Worm (Caenorhabditis elegans): Measurements from ENCODE around the gene lgc-12.
A peak's percentile ranks its signal among the peaks of the same experiment; 100 is the strongest.
"Not testable (repeated sequence)": the region's sequence is repeated elsewhere in the genome, so short reads cannot be mapped to it uniquely, and the experiment has no call there.

The lgc-12 gene

DNA sequence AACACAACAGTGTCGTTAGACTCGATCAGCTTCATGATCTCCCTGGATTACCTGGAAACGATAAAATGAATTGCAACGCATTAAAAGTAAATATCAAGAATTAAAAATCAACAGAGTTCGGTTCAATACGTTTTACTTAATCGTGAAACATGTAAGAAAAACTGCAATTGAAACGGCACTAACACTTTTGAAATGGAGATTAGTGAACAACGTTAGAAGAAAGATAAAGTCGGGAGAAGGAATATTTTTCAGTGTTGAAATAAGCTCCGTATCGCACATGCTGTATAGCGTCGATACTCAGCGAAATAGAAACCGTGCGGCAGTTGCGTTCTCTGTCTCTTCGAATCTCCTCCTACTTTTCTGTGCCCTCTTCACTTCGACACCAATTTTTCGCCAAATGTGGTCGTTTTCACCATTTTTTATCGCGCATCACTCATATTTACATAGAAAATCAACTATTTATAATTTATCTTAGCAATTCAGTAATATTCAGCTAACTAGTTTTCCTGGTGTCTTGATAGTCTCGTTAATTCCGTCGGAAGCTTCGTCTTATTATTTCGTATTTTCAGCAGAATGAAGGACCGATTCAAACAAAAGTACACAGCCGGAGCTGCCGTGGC lies 10.9 kb downstream of the lgc-12 start, which contains the start of the genes rpl-9 and lpd-7:
TSS of gene rpl-9 (minus strand) at position 51 of the 620 bp plus-strand sequence.
TSS of gene lpd-7 (plus strand) at position 570 of the 620 bp plus-strand sequence.
- TF ChIP-seq cog-1 (tag; optimal IDR thresholded peaks at IDR 0.05) (peak; percentile 17), ztf-23 (GFP tag; IDR thresholded peaks at IDR 0.05) (no peak), ztf-29 (GFP tag; IDR thresholded peaks at IDR 0.05) (no peak), flt-1 (GFP tag; IDR thresholded peaks at IDR 0.05) (0 out of 2 replicates have a peak, but pooled peaks have one; percentile 61)

DNA sequence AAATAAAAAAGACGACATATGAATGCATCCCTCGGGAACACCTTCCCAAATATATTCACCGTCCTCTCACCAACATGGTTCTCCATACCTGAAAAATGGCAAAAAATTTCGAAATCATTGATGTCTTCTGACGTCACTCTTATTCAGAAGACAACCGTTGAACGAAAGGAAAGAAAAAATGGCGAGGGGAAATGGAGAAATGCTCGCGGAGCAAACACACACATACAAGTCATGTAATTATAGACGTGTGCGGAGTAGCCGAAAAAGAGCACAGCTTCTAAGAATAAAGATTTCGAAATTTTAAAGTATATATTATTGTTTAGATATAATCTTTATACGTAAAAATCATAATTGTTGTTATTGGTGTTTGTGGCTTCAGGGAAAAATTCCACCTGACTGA lies 17.4 kb downstream of the lgc-12 start, which contains the start of gene mfsd-6:
TSS of gene mfsd-6 (minus strand) at position 88 of the 400 bp plus-strand sequence.
- no peak for TF ChIP-seq cog-1 (tag; optimal IDR thresholded peaks at IDR 0.05)
- TF ChIP-seq flt-1 (GFP tag; IDR thresholded peaks at IDR 0.05): no peak
- no peak for TF ChIP-seq ref-1 (GFP tag; conservative IDR thresholded peaks at IDR 0.05)

DNA sequence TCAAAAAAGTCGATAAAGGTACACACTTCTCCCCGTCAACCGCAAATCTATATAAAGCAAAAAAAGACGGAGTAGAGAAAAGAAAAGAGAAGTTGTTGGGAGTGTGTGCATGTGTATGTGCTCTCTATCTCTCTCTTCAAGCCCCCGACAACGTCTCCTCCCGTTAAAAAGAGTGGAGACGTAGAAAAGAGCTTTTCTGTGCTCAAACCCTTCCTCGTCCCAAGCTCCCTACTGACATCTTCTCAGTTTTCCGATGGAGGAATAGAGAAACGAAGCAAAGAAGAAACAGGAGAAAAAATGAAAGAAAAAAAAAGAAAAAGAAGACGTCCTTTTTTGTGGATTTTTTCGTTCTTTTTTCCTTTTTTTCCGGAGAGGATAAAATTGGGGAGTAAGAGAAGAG lies 18.6 kb downstream of the lgc-12 start:
- TF ChIP-seq cog-1 (tag; optimal IDR thresholded peaks at IDR 0.05): no peak
- TF ChIP-seq ref-1 (GFP tag; conservative IDR thresholded peaks at IDR 0.05): no peak
- no peak for TF ChIP-seq T22C8.4 (GFP tag; IDR thresholded peaks at IDR 0.05)
- TF ChIP-seq med-1 (GFP tag; optimal IDR thresholded peaks at IDR 0.05; ENCODE audit: insufficient read depth): no peak
- no peak for TF ChIP-seq flt-1 (GFP tag; IDR thresholded peaks at IDR 0.05)
- TF ChIP-seq tab-1 (GFP tag; IDR thresholded peaks at IDR 0.05): no peak
- TF ChIP-seq ztf-23 (GFP tag; IDR thresholded peaks at IDR 0.05): no peak
- TF ChIP-seq ztf-29 (GFP tag; IDR thresholded peaks at IDR 0.05): no peak
- no peak for TF ChIP-seq klf-2 (GFP tag; conservative IDR thresholded peaks at IDR 0.05)

DNA sequence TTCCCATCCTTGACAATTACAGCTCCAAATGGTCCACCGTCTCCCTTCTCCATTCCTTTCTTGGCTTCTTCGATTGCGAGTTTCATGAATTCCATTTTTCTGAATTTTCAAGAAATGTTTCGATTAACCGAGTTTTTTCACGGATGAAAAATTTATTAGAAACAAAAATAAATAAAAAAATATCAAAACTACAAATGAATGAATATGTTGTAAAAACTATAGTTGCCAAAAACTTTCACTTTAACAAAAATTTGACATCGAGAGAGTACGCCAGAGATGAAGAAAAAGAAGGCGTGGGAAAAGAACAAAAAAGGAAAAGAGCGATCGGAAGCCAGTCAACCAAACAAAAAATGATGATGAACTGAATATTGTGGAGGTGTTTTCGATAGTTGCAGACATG lies 20.9 kb downstream of the lgc-12 start, which contains the start of gene R13A5.10:
TSS of gene R13A5.10 (minus strand) at position 101 of the 400 bp plus-strand sequence.
- TF ChIP-seq ztf-23 (GFP tag; IDR thresholded peaks at IDR 0.05) (no peak), T22C8.4 (GFP tag; IDR thresholded peaks at IDR 0.05) (no peak)

DNA sequence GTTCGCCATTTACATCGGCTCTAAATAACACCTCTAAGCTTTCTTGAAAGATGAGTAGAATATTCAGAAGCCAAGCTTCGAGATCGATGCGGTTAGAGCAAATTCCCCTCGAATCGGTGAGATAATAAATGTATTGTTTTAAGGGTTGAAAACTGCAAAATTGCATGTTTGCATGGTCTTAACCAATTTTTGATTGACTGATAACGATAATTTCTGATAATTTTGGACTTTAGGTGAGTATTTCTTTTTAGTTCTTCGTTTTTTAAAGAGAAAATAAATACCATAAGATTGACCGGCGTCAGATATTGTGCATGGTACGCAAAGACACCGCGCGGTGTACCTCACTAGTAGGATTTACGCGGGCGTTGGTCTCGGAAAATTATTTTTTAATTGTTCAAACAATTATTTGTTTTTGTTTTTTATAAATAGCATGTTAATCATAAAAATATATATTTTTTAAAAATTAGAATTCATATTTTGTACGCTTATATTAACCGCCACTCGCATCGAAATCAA lies 22.2 kb downstream of the lgc-12 start, which contains the start of gene cup-5:
TSS of gene cup-5 (plus strand) at position 51 of the 516 bp plus-strand sequence.
- TF ChIP-seq flt-1 (GFP tag; IDR thresholded peaks at IDR 0.05): 0 out of 2 replicates have a peak, but pooled peaks have one; percentile 50
- TF ChIP-seq cog-1 (tag; optimal IDR thresholded peaks at IDR 0.05): no peak
- TF ChIP-seq tab-1 (GFP tag; IDR thresholded peaks at IDR 0.05): no peak

DNA sequence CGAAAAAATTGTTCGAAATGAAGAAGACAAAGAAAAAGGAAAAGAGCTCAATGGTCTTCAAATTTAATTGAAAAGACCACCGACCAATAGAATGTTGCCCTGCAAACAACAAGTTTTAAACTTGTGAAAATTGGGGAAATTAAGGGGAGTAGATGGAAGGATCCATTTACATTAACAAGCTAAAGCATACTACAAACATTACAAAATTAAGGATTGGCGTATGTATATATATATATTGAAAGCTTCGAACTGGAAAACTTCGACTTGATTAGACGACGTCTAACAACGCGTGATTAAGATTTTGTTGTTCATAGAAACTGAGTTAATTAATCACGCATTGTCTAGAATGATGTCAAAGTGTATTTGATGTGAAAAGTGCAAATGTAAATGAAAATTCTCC lies 26.2 kb downstream of the lgc-12 start, which contains the start of gene R13A5.15:
TSS of gene R13A5.15 (minus strand) at position 101 of the 400 bp plus-strand sequence.
- TF ChIP-seq ref-1 (GFP tag; conservative IDR thresholded peaks at IDR 0.05) (no peak), med-1 (GFP tag; optimal IDR thresholded peaks at IDR 0.05; ENCODE audit: insufficient read depth) (no peak), ztf-23 (GFP tag; IDR thresholded peaks at IDR 0.05) (no peak), klf-2 (GFP tag; conservative IDR thresholded peaks at IDR 0.05) (no peak), tab-1 (GFP tag; IDR thresholded peaks at IDR 0.05) (no peak), T22C8.4 (GFP tag; IDR thresholded peaks at IDR 0.05) (no peak), cog-1 (tag; optimal IDR thresholded peaks at IDR 0.05) (no peak), ztf-29 (GFP tag; IDR thresholded peaks at IDR 0.05) (no peak), flt-1 (GFP tag; IDR thresholded peaks at IDR 0.05) (no peak)

DNA sequence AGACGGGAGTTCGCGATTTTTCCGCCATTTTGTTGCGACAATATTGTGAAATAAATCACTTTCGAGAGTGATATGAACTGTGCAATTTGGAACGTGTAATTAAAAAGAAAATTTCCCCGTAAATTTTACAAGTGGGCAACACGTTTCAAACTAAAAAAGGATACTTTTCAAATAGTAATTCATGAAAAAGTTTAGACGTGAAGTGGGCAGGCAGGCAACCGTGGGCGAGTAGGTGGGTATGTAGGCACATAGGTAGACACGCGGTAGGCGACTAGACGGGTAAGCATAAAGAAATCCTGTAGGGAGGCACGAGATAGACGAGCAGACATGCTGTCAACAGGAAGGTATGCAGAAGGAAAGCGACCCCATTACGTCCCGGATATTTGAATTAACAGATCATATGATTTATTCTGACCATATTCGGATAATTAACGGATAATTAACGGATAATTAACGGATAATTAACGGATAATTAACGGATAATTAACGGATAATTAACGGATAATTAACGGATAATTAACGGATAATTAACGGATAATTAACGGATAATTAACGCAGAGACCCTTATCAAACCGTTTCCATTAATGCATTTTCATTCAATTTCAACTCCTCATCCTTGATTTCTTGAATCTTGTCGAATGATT lies 31.4 kb downstream of the lgc-12 start, which contains the start of gene R13A5.11:
TSS of gene R13A5.11 (minus strand) at position 51 of the 644 bp plus-strand sequence.
- TF ChIP-seq med-1 (GFP tag; optimal IDR thresholded peaks at IDR 0.05; ENCODE audit: insufficient read depth) (no peak), ztf-23 (GFP tag; IDR thresholded peaks at IDR 0.05) (no peak), ztf-29 (GFP tag; IDR thresholded peaks at IDR 0.05) (no peak), klf-2 (GFP tag; conservative IDR thresholded peaks at IDR 0.05) (no peak), T22C8.4 (GFP tag; IDR thresholded peaks at IDR 0.05) (no peak), tab-1 (GFP tag; IDR thresholded peaks at IDR 0.05) (no peak), cog-1 (tag; optimal IDR thresholded peaks at IDR 0.05) (no peak), ref-1 (GFP tag; conservative IDR thresholded peaks at IDR 0.05) (no peak), flt-1 (GFP tag; IDR thresholded peaks at IDR 0.05) (no peak)

DNA sequence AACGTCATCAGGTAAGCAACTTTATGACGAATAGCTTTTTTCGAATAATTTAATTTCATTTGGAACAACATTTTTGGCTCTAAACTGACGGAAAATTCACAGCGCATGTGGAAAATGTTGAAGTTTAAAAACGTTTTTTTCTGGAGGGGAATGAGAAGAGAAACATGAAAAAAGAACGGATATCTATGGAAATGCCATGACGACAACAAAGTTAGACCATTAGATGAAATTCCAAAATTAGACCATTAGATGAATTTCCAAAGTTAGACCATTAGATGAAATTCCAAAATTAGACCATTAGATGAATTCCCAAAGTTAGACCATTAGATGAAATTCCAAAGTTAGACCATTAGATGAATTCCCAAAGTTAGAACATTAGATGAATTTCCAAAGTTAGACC lies 32.5 kb downstream of the lgc-12 start, which contains the start of gene Y80D4G.2:
TSS of gene Y80D4G.2 (minus strand) at position 101 of the 400 bp plus-strand sequence.
- TF ChIP-seq ztf-29 (GFP tag; IDR thresholded peaks at IDR 0.05); med-1 (GFP tag; optimal IDR thresholded peaks at IDR 0.05; ENCODE audit: insufficient read depth); ref-1 (GFP tag; conservative IDR thresholded peaks at IDR 0.05): not testable (repeated sequence)

DNA sequence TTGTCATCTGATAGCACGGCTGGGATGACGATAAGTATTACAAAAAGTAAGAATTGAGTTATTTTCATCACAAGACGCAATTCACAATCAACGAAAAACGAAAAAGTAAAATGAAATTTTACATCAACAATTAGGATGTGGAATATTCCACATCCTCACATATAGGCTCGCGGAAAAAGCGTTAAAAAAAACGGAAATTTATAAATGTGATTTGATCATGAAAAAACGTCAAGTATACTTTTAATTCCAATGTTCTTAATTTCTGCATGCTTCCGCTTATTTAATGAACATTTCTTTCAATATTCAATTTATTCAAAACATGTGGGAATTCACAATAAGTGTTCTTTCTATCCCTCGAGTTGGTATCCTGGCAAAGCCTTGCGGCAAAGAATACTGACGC lies 46.3 kb downstream of the lgc-12 start, which contains the start of gene T04A6.3:
TSS of gene T04A6.3 (minus strand) at position 101 of the 400 bp plus-strand sequence.
- TF ChIP-seq med-1 (GFP tag; optimal IDR thresholded peaks at IDR 0.05; ENCODE audit: insufficient read depth) (no peak), ztf-23 (GFP tag; IDR thresholded peaks at IDR 0.05) (no peak), T22C8.4 (GFP tag; IDR thresholded peaks at IDR 0.05) (no peak), ref-1 (GFP tag; conservative IDR thresholded peaks at IDR 0.05) (no peak), cog-1 (tag; optimal IDR thresholded peaks at IDR 0.05) (no peak), tab-1 (GFP tag; IDR thresholded peaks at IDR 0.05) (no peak), klf-2 (GFP tag; conservative IDR thresholded peaks at IDR 0.05) (no peak), flt-1 (GFP tag; IDR thresholded peaks at IDR 0.05) (no peak), ztf-29 (GFP tag; IDR thresholded peaks at IDR 0.05) (no peak)

DNA sequence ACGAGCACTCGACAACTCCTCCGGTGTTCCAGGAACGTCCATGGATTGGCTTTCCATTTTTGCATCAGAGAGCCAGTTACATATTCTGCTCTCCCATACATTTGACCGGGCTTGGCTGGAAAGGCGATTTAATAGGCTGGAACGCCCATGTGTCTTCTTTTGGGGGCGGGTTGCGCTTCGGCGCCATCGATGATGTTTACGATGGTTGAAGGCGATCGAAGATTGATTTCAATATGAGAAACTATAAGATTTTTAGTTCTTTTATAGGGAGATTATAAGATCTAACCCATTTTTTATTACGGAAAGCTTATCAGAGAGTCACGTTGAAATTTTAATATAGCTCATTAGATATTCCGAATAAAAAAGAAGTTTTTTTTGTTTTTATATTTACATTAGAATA lies 47.2 kb downstream of the lgc-12 start, which contains the start of gene nsph-4.3:
TSS of gene nsph-4.3 (minus strand) at position 101 of the 400 bp plus-strand sequence.
- no peak for TF ChIP-seq klf-2 (GFP tag; conservative IDR thresholded peaks at IDR 0.05)
- no peak for TF ChIP-seq ztf-23 (GFP tag; IDR thresholded peaks at IDR 0.05)
- no peak for TF ChIP-seq T22C8.4 (GFP tag; IDR thresholded peaks at IDR 0.05)
- TF ChIP-seq flt-1 (GFP tag; IDR thresholded peaks at IDR 0.05): no peak
- no peak for TF ChIP-seq tab-1 (GFP tag; IDR thresholded peaks at IDR 0.05)
- TF ChIP-seq med-1 (GFP tag; optimal IDR thresholded peaks at IDR 0.05; ENCODE audit: insufficient read depth): no peak
- TF ChIP-seq ztf-29 (GFP tag; IDR thresholded peaks at IDR 0.05): no peak
- TF ChIP-seq ref-1 (GFP tag; conservative IDR thresholded peaks at IDR 0.05): no peak
- TF ChIP-seq cog-1 (tag; optimal IDR thresholded peaks at IDR 0.05): no peak

Data from whole organism, midembryonic.